Fruit fly (Drosophila melanogaster) whole organism, embryonic: ENCODE data around the gene defl.
A peak's percentile ranks its signal among the peaks of the same experiment; 100 is the strongest.

Experiments used
- ATbp ChIP-seq: fragments of 200-800 bp; sonication (Bioruptor generic); optimal IDR thresholded peaks from 2 replicates; lab custom pipeline; 2017; ENCODE audit warnings: missing biosample characterization, mild to moderate bottlenecking, missing genetic modification characterization, missing genetic modification reagents
- Atf6 ChIP-seq: fragments of 200-800 bp; sonication (Bioruptor generic); IDR thresholded peaks from 2 replicates; pipeline ENCODE4 v1.3.6; 2022; ENCODE audit warnings: missing biosample characterization, missing genetic modification characterization
- Awh ChIP-seq: fragments of 200-800 bp; sonication (Bioruptor generic); IDR thresholded peaks from 2 replicates; pipeline ENCODE4, ENCODE4 v1.3.6; 2022; ENCODE audit warnings: missing biosample characterization, missing genetic modification characterization
- BEAF-32 ChIP-seq: fragments of 200-800 bp; sonication (Bioruptor generic); optimal IDR thresholded peaks from 3 replicates; lab custom pipeline; 2017; ENCODE audit warnings: missing biosample characterization, missing genetic modification characterization, mild to moderate bottlenecking, moderate library complexity, missing genetic modification reagents
- CG1024 ChIP-seq: fragments of 200-800 bp; sonication (Bioruptor generic); IDR thresholded peaks from 2 replicates; pipeline ENCODE4 v1.3.6; 2022; ENCODE audit warnings: missing biosample characterization, missing genetic modification characterization
- CG11093 ChIP-seq: fragments of 200-800 bp; sonication (Bioruptor generic); IDR thresholded peaks from 3 replicates; pipeline ENCODE4 v1.3.6; 2022; ENCODE audit warnings: missing biosample characterization, missing genetic modification characterization
- CG11504 ChIP-seq: fragments of 200-800 bp; sonication (Bioruptor generic); optimal IDR thresholded peaks from 3 replicates; lab custom pipeline; 2019; ENCODE audit warnings: missing biosample characterization, mild to moderate bottlenecking, missing genetic modification characterization, moderate library complexity
- CG12071 ChIP-seq: fragments of 200-800 bp; sonication (Bioruptor generic); optimal IDR thresholded peaks from 3 replicates; lab custom pipeline; 2018; ENCODE audit warnings: missing biosample characterization, mild to moderate bottlenecking, missing genetic modification characterization
- CG12104 ChIP-seq: fragments of 200-800 bp; sonication (Bioruptor generic); optimal IDR thresholded peaks from 3 replicates; lab custom pipeline; 2016; ENCODE audit warnings: missing biosample characterization, missing genetic modification characterization
- CG12236 ChIP-seq: fragments of 200-800 bp; sonication (Bioruptor generic); optimal IDR thresholded peaks from 2 replicates; lab custom pipeline; 2016; ENCODE audit warnings: missing biosample characterization, missing genetic modification characterization
- CG1233 ChIP-seq: fragments of 200-800 bp; sonication (Bioruptor generic); optimal IDR thresholded peaks from 4 replicates; lab custom pipeline; 2018; ENCODE audit warnings: missing biosample characterization, mild to moderate bottlenecking, missing genetic modification characterization
- CG13287 ChIP-seq: fragments of 200-800 bp; sonication (Bioruptor generic); IDR thresholded peaks from 2 replicates; pipeline ENCODE4 v1.3.6; 2022; ENCODE audit warnings: missing biosample characterization, missing genetic modification characterization; ENCODE audit not compliant: partially characterized antibody
- CG14014 ChIP-seq: fragments of 200-800 bp; sonication (Bioruptor generic); IDR thresholded peaks from 2 replicates; pipeline ENCODE4 v1.3.6; 2022; ENCODE audit warnings: missing biosample characterization, missing genetic modification characterization
- CG17361 ChIP-seq: fragments of 200-800 bp; sonication (Bioruptor generic); IDR thresholded peaks from 3 replicates; pipeline ENCODE4 v1.3.6; 2022; ENCODE audit warnings: missing biosample characterization, missing genetic modification characterization
- CG30403 ChIP-seq: fragments of 200-800 bp; sonication (Bioruptor generic); optimal IDR thresholded peaks from 3 replicates; lab custom pipeline; 2016; ENCODE audit warnings: missing biosample characterization, missing genetic modification characterization
- CG31441 ChIP-seq: fragments of 200-800 bp; sonication (Bioruptor generic); IDR thresholded peaks from 2 replicates; pipeline ENCODE4 v1.3.6; 2022; ENCODE audit warnings: missing biosample characterization, missing genetic modification characterization
- CG3726 ChIP-seq: fragments of 200-800 bp; sonication (Bioruptor generic); IDR thresholded peaks from 3 replicates; pipeline ENCODE4, ENCODE4 v1.3.6; 2022; ENCODE audit warnings: missing biosample characterization, missing genetic modification characterization
- CG6175 ChIP-seq: fragments of 200-800 bp; sonication (Bioruptor generic); IDR thresholded peaks from 3 replicates; pipeline ENCODE4 v1.3.6; 2022; ENCODE audit warnings: missing biosample characterization, missing genetic modification characterization
- CG6254 ChIP-seq: fragments of 200-800 bp; sonication (Bioruptor generic); optimal IDR thresholded peaks from 3 replicates; lab custom pipeline; 2017; ENCODE audit warnings: mild to moderate bottlenecking, missing biosample characterization, missing genetic modification reagents, missing genetic modification characterization
- CG7839 ChIP-seq: fragments of 200-800 bp; sonication (Bioruptor generic); optimal IDR thresholded peaks from 3 replicates; lab custom pipeline; 2018; ENCODE audit warnings: missing biosample characterization, mild to moderate bottlenecking, missing genetic modification characterization, moderate library complexity
- CG8478 ChIP-seq: fragments of >200 bp; optimal IDR thresholded peaks from 2 replicates; lab custom pipeline; 2018
- CG9609 ChIP-seq: fragments of 200-800 bp; sonication (Bioruptor generic); optimal IDR thresholded peaks from 3 replicates; lab custom pipeline; 2016; ENCODE audit warnings: missing biosample characterization, missing genetic modification characterization
- CG9727 ChIP-seq: fragments of 200-800 bp; sonication (Bioruptor generic); optimal IDR thresholded peaks from 3 replicates; lab custom pipeline; 2017; ENCODE audit warnings: missing biosample characterization, mild to moderate bottlenecking, missing genetic modification characterization
- Dfd ChIP-seq, 2 experiments: fragments of >200 bp; optimal IDR thresholded peaks; 2 replicates each; lab custom pipeline; 2017; ENCODE audit warnings: missing biosample characterization in 2 of 2, missing genetic modification characterization in 2 of 2
- Ets65A ChIP-seq: fragments of 200-800 bp; sonication (Bioruptor generic); peaks from one replicate; lab custom pipeline; 2016; ENCODE audit warnings: missing biosample characterization, missing genetic modification characterization
- Ets97D ChIP-seq: fragments of 200-800 bp; sonication (Bioruptor generic); optimal IDR thresholded peaks from 3 replicates; lab custom pipeline; 2016; ENCODE audit warnings: missing biosample characterization, missing genetic modification characterization
- Fer1 ChIP-seq: fragments of 200-800 bp; sonication (Bioruptor generic); optimal IDR thresholded peaks from 2 replicates; lab custom pipeline; 2017; ENCODE audit warnings: missing biosample characterization, mild to moderate bottlenecking, missing genetic modification characterization
- Fer2 ChIP-seq: fragments of 200-800 bp; sonication (Bioruptor generic); optimal IDR thresholded peaks from 2 replicates; lab custom pipeline; 2018; ENCODE audit warnings: missing biosample characterization, mild to moderate bottlenecking, missing genetic modification characterization, moderate library complexity
- Mrtf ChIP-seq: fragments of 200-800 bp; sonication (Bioruptor generic); IDR thresholded peaks from 3 replicates; pipeline ENCODE4 v1.3.6; 2022; ENCODE audit warnings: missing biosample characterization, missing genetic modification characterization
- Neu2 ChIP-seq: fragments of 200-800 bp; sonication (Bioruptor generic); optimal IDR thresholded peaks from 3 replicates; lab custom pipeline; 2016; ENCODE audit warnings: missing biosample characterization, missing genetic modification characterization, borderline replicate concordance
- Stat92E ChIP-seq, 3 experiments: fragments of >200 bp in 2 of 3; fragments of 200-800 bp in 1 of 3; sonication (Bioruptor generic) in 1 of 3; optimal IDR thresholded peaks; 2 replicates each; lab custom pipeline; 2017 to 2019; ENCODE audit warnings: missing biosample characterization in 3 of 3, missing genetic modification characterization in 3 of 3, mild to moderate bottlenecking in 1 of 3, moderate library complexity in 1 of 3
- Tbp ChIP-seq: fragments of >200 bp; optimal IDR thresholded peaks from 2 replicates; lab custom pipeline; 2018; ENCODE audit warnings: missing biosample characterization, missing genetic modification characterization
- Trl ChIP-seq, 3 experiments: fragments of >200 bp in 2 of 3; fragments of 200-800 bp in 1 of 3; sonication (Bioruptor generic) in 1 of 3; optimal IDR thresholded peaks; 2 replicates in 1 of 3; 3 replicates in 2 of 3; lab custom pipeline; 2016 to 2017; ENCODE audit warnings: missing biosample characterization in 1 of 3, missing genetic modification characterization in 1 of 3
- Xrp1 ChIP-seq: fragments of 200-800 bp; sonication (Bioruptor generic); IDR thresholded peaks from 2 replicates; pipeline ENCODE4 v1.3.6; 2022; ENCODE audit warnings: missing biosample characterization, missing genetic modification characterization
- bigmax ChIP-seq: fragments of 200-800 bp; sonication (Bioruptor generic); optimal IDR thresholded peaks from 2 replicates; lab custom pipeline; 2018; ENCODE audit warnings: missing biosample characterization, mild to moderate bottlenecking, missing genetic modification characterization
- chif ChIP-seq, 2 experiments: fragments of 200-800 bp; sonication (Bioruptor generic); optimal IDR thresholded peaks; 3 replicates each; lab custom pipeline; 2016; ENCODE audit warnings: missing biosample characterization in 2 of 2, missing genetic modification characterization in 2 of 2
- dimm ChIP-seq: fragments of 200-800 bp; sonication (Bioruptor generic); IDR thresholded peaks from 2 replicates; pipeline ENCODE4 v1.3.6; 2022; ENCODE audit warnings: missing biosample characterization, missing genetic modification characterization
- gem ChIP-seq: fragments of 200-800 bp; sonication (Bioruptor generic); optimal IDR thresholded peaks from 2 replicates; lab custom pipeline; 2019; ENCODE audit warnings: missing biosample characterization, mild to moderate bottlenecking, missing genetic modification characterization, moderate library complexity
- hth ChIP-seq: fragments of >200 bp; optimal IDR thresholded peaks from 2 replicates; lab custom pipeline; 2017; ENCODE audit warnings: inconsistent platforms
- ind ChIP-seq: fragments of 200-800 bp; sonication (Bioruptor generic); optimal IDR thresholded peaks from 3 replicates; lab custom pipeline; 2016; ENCODE audit warnings: missing biosample characterization, missing genetic modification characterization
- insv ChIP-seq, 2 experiments: fragments of 200-800 bp; sonication (Bioruptor generic); optimal IDR thresholded peaks; 3 replicates each; lab custom pipeline; 2016 to 2018; ENCODE audit warnings: missing biosample characterization in 2 of 2, missing genetic modification characterization in 2 of 2
- kah ChIP-seq: fragments of 200-800 bp; sonication (Bioruptor generic); optimal IDR thresholded peaks from 2 replicates; lab custom pipeline; 2018; ENCODE audit warnings: missing biosample characterization, mild to moderate bottlenecking, missing genetic modification characterization
- oc ChIP-seq: fragments of 200-800 bp; sonication (Bioruptor generic); optimal IDR thresholded peaks from 2 replicates; lab custom pipeline; 2018; ENCODE audit warnings: missing biosample characterization, mild to moderate bottlenecking, missing genetic modification characterization, moderate library complexity
- peb ChIP-seq: fragments of 200-800 bp; sonication (Bioruptor generic); IDR thresholded peaks from 2 replicates; pipeline ENCODE4 v1.3.6; 2022; ENCODE audit warnings: missing biosample characterization, missing genetic modification characterization
- ro ChIP-seq: fragments of 200-800 bp; sonication (Bioruptor generic); IDR thresholded peaks from 2 replicates; pipeline ENCODE4 v1.3.6; 2022; ENCODE audit warnings: missing biosample characterization, missing genetic modification characterization
- stwl ChIP-seq: fragments of 200-800 bp; sonication (Bioruptor generic); optimal IDR thresholded peaks from 3 replicates; lab custom pipeline; 2018; ENCODE audit warnings: missing biosample characterization, mild to moderate bottlenecking, missing genetic modification characterization, moderate library complexity
- tap ChIP-seq: fragments of 200-800 bp; optimal IDR thresholded peaks from 3 replicates; lab custom pipeline; 2019; ENCODE audit warnings: missing biosample characterization, mild to moderate bottlenecking, missing genetic modification characterization, moderate library complexity
- tgo ChIP-seq: fragments of 200-800 bp; sonication (Bioruptor generic); IDR thresholded peaks from 3 replicates; pipeline ENCODE4 v1.3.6; 2022; ENCODE audit warnings: missing biosample characterization, missing genetic modification characterization
- tup ChIP-seq: fragments of 200-800 bp; sonication (Bioruptor generic); optimal IDR thresholded peaks from 2 replicates; lab custom pipeline; 2016; ENCODE audit warnings: missing biosample characterization, mild to moderate bottlenecking, missing genetic modification characterization, moderate library complexity
- usp ChIP-seq: fragments of >200 bp; optimal IDR thresholded peaks from 2 replicates; lab custom pipeline; 2017; ENCODE audit warnings: missing biosample characterization, missing genetic modification characterization
- zen2 ChIP-seq: fragments of 200-800 bp; sonication (Bioruptor generic); IDR thresholded peaks from 3 replicates; pipeline ENCODE4 v1.3.6; 2022; ENCODE audit warnings: missing biosample characterization, missing genetic modification characterization; ENCODE audit not compliant: partially characterized antibody

The defl gene

dm6 chr3L:9762036-9762597 is 38.9 kb downstream of the defl start (continued):
- no peak for TF ChIP-seq CG17361 (GFP tag; lab: Robert Waterston, UW)
- no peak for TF ChIP-seq CG9609 (GFP tag; lab: Kevin White, UChicago)
- no peak for TF ChIP-seq Mrtf (GFP tag; lab: Robert Waterston, UW)
- TF ChIP-seq Dfd (GFP tag; optimal IDR thresholded peaks at IDR 0.05; lab: Kevin White, UChicago) = no peak
- TF ChIP-seq CG12236 (GFP tag; lab: Kevin White, UChicago) = no peak
- no peak for TF ChIP-seq chif (GFP tag; optimal IDR thresholded peaks at IDR 0.05; lab: Kevin White, UChicago)
- peak; percentile 25 for TF ChIP-seq Fer1 (GFP tag; lab: Kevin White, UChicago)
- no peak for TF ChIP-seq zen2 (GFP tag; lab: Robert Waterston, UW)
- TF ChIP-seq CG7839 (tag; lab: Kevin White, UChicago) = no peak
- no peak for TF ChIP-seq ro (GFP tag; lab: Robert Waterston, UW)
- TF ChIP-seq CG3726 (GFP tag; lab: Robert Waterston, UW) = no peak
- no peak for TF ChIP-seq CG14014 (GFP tag; lab: Robert Waterston, UW)
- TF ChIP-seq ind (GFP tag; lab: Kevin White, UChicago) = no peak
- no peak for TF ChIP-seq gem (tag; lab: Kevin White, UChicago)
- no peak for TF ChIP-seq CG1233 (GFP tag; lab: Kevin White, UChicago)
- TF ChIP-seq bigmax (GFP tag; lab: Kevin White, UChicago) = no peak
- no peak for TF ChIP-seq CG6254 (GFP tag; lab: Kevin White, UChicago)
- TF ChIP-seq CG31441 (GFP tag; lab: Robert Waterston, UW) = no peak
- TF ChIP-seq CG30403 = no peak
- peak; percentile 7 for TF ChIP-seq kah (GFP tag; lab: Kevin White, UChicago)
- TF ChIP-seq hth (lab: Kevin White, UChicago) = no peak
- no peak for TF ChIP-seq CG1024
- no peak for TF ChIP-seq dimm (GFP tag; lab: Robert Waterston, UW)
- TF ChIP-seq CG8478 (lab: Kevin White, UChicago) = no peak
- TF ChIP-seq peb (GFP tag; lab: Robert Waterston, UW) = no peak
- TF ChIP-seq CG13287 = peak; percentile 24; the same call in 1 of the 2 replicates
- TF ChIP-seq Awh (GFP tag; lab: Robert Waterston, UW) = peak; percentile 39; the same call in 1 of the 2 replicates
- TF ChIP-seq Stat92E (GFP tag; optimal IDR thresholded peaks at IDR 0.05; lab: Kevin White, UChicago) = no peak
- TF ChIP-seq stwl (tag; lab: Kevin White, UChicago) = no peak
- no peak for TF ChIP-seq Tbp (GFP tag; lab: Kevin White, UChicago)
- no peak for TF ChIP-seq Fer2 (tag; lab: Kevin White, UChicago)
- TF ChIP-seq CG6175 (GFP tag; lab: Robert Waterston, UW) = no peak
- no peak for TF ChIP-seq CG11504 (tag; lab: Kevin White, UChicago)
- no peak for TF ChIP-seq oc (tag; lab: Kevin White, UChicago)
- TF ChIP-seq CG9727 = no peak
- 0 out of 2 replicates have a peak, but pooled peaks have one; percentile 13 for TF ChIP-seq Xrp1
- no peak for TF ChIP-seq CG11093 (GFP tag; lab: Robert Waterston, UW)
- no peak for TF ChIP-seq ATbp (GFP tag; lab: Kevin White, UChicago)
- peak; percentile 89 for TF ChIP-seq Ets97D (GFP tag; lab: Kevin White, UChicago)
- peak; percentile 35; the same call in 1 of the 2 replicates for TF ChIP-seq Atf6 (GFP tag; lab: Robert Waterston, UW)
- no peak for TF ChIP-seq usp (GFP tag; lab: Kevin White, UChicago)
- peak; percentile 45 for TF ChIP-seq CG12071 (GFP tag; lab: Kevin White, UChicago)
- TF ChIP-seq BEAF-32 (GFP tag; lab: Kevin White, UChicago) = no peak
- TF ChIP-seq insv (GFP tag; optimal IDR thresholded peaks at IDR 0.05; lab: Kevin White, UChicago) = no peak
- no peak for TF ChIP-seq Ets65A (GFP tag; lab: Kevin White, UChicago)
- no peak for TF ChIP-seq tgo (GFP tag; lab: Robert Waterston, UW)
- TF ChIP-seq Trl (optimal IDR thresholded peaks at IDR 0.05; lab: Kevin White, UChicago) = no peak
- TF ChIP-seq Trl (GFP tag; optimal IDR thresholded peaks at IDR 0.05; lab: Kevin White, UChicago) = no peak
- TF ChIP-seq Neu2 (GFP tag; lab: Kevin White, UChicago) = no peak
- TF ChIP-seq tup (GFP tag; lab: Kevin White, UChicago) = no peak
- TF ChIP-seq CG12104 (GFP tag; lab: Kevin White, UChicago) = no peak
- peak; percentile 8 for TF ChIP-seq tap (tag; lab: Kevin White, UChicago)
